Worm (Caenorhabditis elegans): Measurements from ENCODE around the gene C29G2.3.

DNA sequence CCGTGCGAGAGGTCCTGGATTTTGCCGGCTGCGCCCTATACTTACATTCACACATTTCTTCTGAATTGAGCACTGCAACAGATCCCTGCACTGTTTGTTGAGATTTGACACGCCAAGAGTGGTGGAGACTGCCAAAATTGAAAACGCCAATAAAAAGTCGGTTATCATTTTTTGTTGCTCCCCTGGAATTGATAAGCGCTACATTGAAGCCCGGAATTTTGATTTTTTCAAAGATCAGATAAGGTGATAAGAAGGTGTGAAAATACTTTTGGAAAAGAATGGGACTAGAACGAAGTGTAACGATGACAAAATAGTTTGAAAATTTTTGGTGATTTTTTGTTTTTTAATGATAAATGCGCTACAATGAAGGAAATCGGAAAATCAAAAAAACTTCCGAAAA lies 5.0 kb downstream of the C29G2.3 start, which contains the start of gene C29G2.6:
- TF ChIP-seq rec-8 (tag; optimal IDR thresholded peaks at IDR 0.05) (no peak), hlh-12 (tag; optimal IDR thresholded peaks at IDR 0.05) (no peak), ztf-22 (GFP tag; optimal IDR thresholded peaks at IDR 0.05) (no peak), efl-1 (GFP tag; optimal IDR thresholded peaks at IDR 0.05) (no peak), snpc-3.4 (tag; optimal IDR thresholded peaks at IDR 0.05) (no peak), pha-4 (tag; optimal IDR thresholded peaks at IDR 0.05) (no peak), dox-1 (GFP tag; IDR thresholded peaks at IDR 0.05) (no peak), let-526 (GFP tag; IDR thresholded peaks at IDR 0.05) (no peak), lin-26 (GFP tag; IDR thresholded peaks at IDR 0.05) (no peak), sea-2 (GFP tag; IDR thresholded peaks at IDR 0.05) (no peak), mes-4 (tag; optimal IDR thresholded peaks at IDR 0.05) (no peak), sdz-38 (tag; optimal IDR thresholded peaks at IDR 0.05) (no peak), ceh-40 (GFP tag; IDR thresholded peaks at IDR 0.05) (no peak)
